Worm (Caenorhabditis elegans): Measurements from ENCODE around the gene gcy-25.

- TF ChIP-seq vab-15 (tag; optimal IDR thresholded peaks at IDR 0.05) = no peak
- TF ChIP-seq nhr-12 (tag; optimal IDR thresholded peaks at IDR 0.05) = no peak
- no peak for TF ChIP-seq elt-3 (tag; optimal IDR thresholded peaks at IDR 0.05)
- no peak for TF ChIP-seq lin-15B (tag; optimal IDR thresholded peaks at IDR 0.05)
- TF ChIP-seq egl-27 (tag; optimal IDR thresholded peaks at IDR 0.05) = no peak
Observed at ce11 chrIV:15926746-15927145, 54.0 kb downstream of the gcy-25 start, which contains the start of gene Y105C5B.8.
